Fruit fly (Drosophila melanogaster): ENCODE data around the gene MED30.

Gene MED30

dm6 chr3L:629916-630663 lies 23.8 kb downstream of the MED30 start (continued):
- no peak for TF ChIP-seq CG34224 (GFP tag; IDR thresholded peaks at IDR 0.05; ENCODE audit: partially characterized antibody)
- TF ChIP-seq ranshi (GFP tag; IDR thresholded peaks at IDR 0.05): 0 out of 2 replicates have a peak, but pooled peaks have one; percentile 55
- TF ChIP-seq CoRest (tag; optimal IDR thresholded peaks at IDR 0.05): peak; percentile 43
- peak; percentile 14 for TF ChIP-seq Hmr (GFP tag; optimal IDR thresholded peaks at IDR 0.05)
- no peak for TF ChIP-seq Bdp1 (GFP tag; optimal IDR thresholded peaks at IDR 0.05)
- peak; percentile 9 for TF ChIP-seq CG1602 (GFP tag; optimal IDR thresholded peaks at IDR 0.05)
- no peak for TF ChIP-seq fd102C (GFP tag; optimal IDR thresholded peaks at IDR 0.05)
- TF ChIP-seq crp (GFP tag; optimal IDR thresholded peaks at IDR 0.05): peak in 1 of 2 experiments; percentile 68
- no peak for TF ChIP-seq Usf (GFP tag; optimal IDR thresholded peaks at IDR 0.05)
- TF ChIP-seq CG2889 (GFP tag; IDR thresholded peaks at IDR 0.05): no peak
- no peak for TF ChIP-seq CG15601 (tag; optimal IDR thresholded peaks at IDR 0.05)
- TF ChIP-seq org-1 (GFP tag; optimal IDR thresholded peaks at IDR 0.05): no peak
- no peak for TF ChIP-seq CG8478 (optimal IDR thresholded peaks at IDR 0.05)
- TF ChIP-seq CG12744 (GFP tag; optimal IDR thresholded peaks at IDR 0.05): no peak
- TF ChIP-seq cad (GFP tag; optimal IDR thresholded peaks at IDR 0.05): no peak
- no peak for TF ChIP-seq Elba2 (GFP tag; optimal IDR thresholded peaks at IDR 0.05)
- no peak for TF ChIP-seq tx (GFP tag; optimal IDR thresholded peaks at IDR 0.05)
- no peak for TF ChIP-seq NC2β (GFP tag; optimal IDR thresholded peaks at IDR 0.05)
- TF ChIP-seq Ptx1 (GFP tag; IDR thresholded peaks at IDR 0.05): peak; percentile 71
- TF ChIP-seq CG32532 (GFP tag; IDR thresholded peaks at IDR 0.05): peak; percentile 70
- peak; percentile 71 for TF ChIP-seq vvl (GFP tag; IDR thresholded peaks at IDR 0.05)
- no peak for TF ChIP-seq cato (GFP tag; optimal IDR thresholded peaks at IDR 0.05; ENCODE audit: borderline replicate concordance)
- TF ChIP-seq CG11398 (GFP tag; optimal IDR thresholded peaks at IDR 0.05): no peak
- no peak for TF ChIP-seq CG1792 (GFP tag; optimal IDR thresholded peaks at IDR 0.05)
- TF ChIP-seq Sry-δ (GFP tag; optimal IDR thresholded peaks at IDR 0.05): no peak
- peak; percentile 8 for TF ChIP-seq CG5180 (GFP tag; optimal IDR thresholded peaks at IDR 0.05)
- TF ChIP-seq CG14710 (tag; optimal IDR thresholded peaks at IDR 0.05): no peak
- peak; percentile 40 for TF ChIP-seq CHES-1-like (GFP tag; optimal IDR thresholded peaks at IDR 0.05)
- no peak for TF ChIP-seq TFAM (GFP tag; optimal IDR thresholded peaks at IDR 0.05)
- TF ChIP-seq bigmax (GFP tag; optimal IDR thresholded peaks at IDR 0.05): no peak
- no peak for TF ChIP-seq Kr (GFP tag; optimal IDR thresholded peaks at IDR 0.05)
- TF ChIP-seq CG10654 (GFP tag; optimal IDR thresholded peaks at IDR 0.05): no peak
- no peak for TF ChIP-seq jing (GFP tag; optimal IDR thresholded peaks at IDR 0.05)
- TF ChIP-seq mld (GFP tag; IDR thresholded peaks at IDR 0.05; ENCODE audit: partially characterized antibody): no peak
- peak; percentile 11; the same call in 1 of the 2 replicates for TF ChIP-seq E2f2 (GFP tag; IDR thresholded peaks at IDR 0.05)
- TF ChIP-seq CG12769 (tag; optimal IDR thresholded peaks at IDR 0.05): peak; percentile 30
- peak; percentile 37; the same call in 1 of the 2 replicates for TF ChIP-seq cas (GFP tag; IDR thresholded peaks at IDR 0.05)
- TF ChIP-seq Hr78 (GFP tag; optimal IDR thresholded peaks at IDR 0.05): no peak
- TF ChIP-seq twi (tag; optimal IDR thresholded peaks at IDR 0.05): no peak
- peak; percentile 50 for TF ChIP-seq NFAT (GFP tag; IDR thresholded peaks at IDR 0.05)
- TF ChIP-seq fd64A (GFP tag; optimal IDR thresholded peaks at IDR 0.05): no peak
- no peak for TF ChIP-seq CG17912 (GFP tag; optimal IDR thresholded peaks at IDR 0.05)
- peak; percentile 26 for TF ChIP-seq CG2712 (tag; optimal IDR thresholded peaks at IDR 0.05)
- no peak for TF ChIP-seq pfk (GFP tag; optimal IDR thresholded peaks at IDR 0.05)
- TF ChIP-seq caup (GFP tag; optimal IDR thresholded peaks at IDR 0.05; ENCODE audit: severe bottlenecking): no peak
- peak; percentile 66 for TF ChIP-seq gem (tag; optimal IDR thresholded peaks at IDR 0.05)
- peak; percentile 87 for TF ChIP-seq slbo (GFP tag; IDR thresholded peaks at IDR 0.05)
- no peak for TF ChIP-seq Doc3 (GFP tag; IDR thresholded peaks at IDR 0.05; ENCODE audit: partially characterized antibody)
- TF ChIP-seq run (tag; optimal IDR thresholded peaks at IDR 0.05): no peak

All from whole organism, embryonic.